Worm (Caenorhabditis elegans): Measurements from ENCODE around the gene B0303.14.

B0303.14 gene

DNA sequence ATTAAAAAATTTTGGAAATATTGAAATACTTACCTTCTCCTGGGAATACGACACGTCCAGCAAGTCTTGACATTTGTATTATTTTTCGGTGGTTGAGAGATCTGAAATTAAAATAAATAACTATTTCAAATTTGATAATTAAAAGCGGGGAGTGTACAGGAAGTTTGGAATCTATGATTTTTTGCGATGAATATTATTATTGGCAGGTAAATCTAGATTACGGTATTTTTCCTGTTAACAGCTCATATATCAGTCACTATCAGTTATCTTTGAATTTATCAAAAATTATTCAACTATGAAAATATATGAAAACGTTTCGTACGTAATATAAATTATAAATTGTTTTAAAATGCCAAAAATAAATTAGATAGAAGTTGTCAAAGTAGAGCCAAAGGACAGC lies at the start of gene B0303.14:
Gene B0303.14, minus strand, starts transcription at position 101 of the 400 bp plus-strand sequence.
- TF ChIP-seq cog-1 (tag; optimal IDR thresholded peaks at IDR 0.05) (no peak), T22C8.4 (GFP tag; IDR thresholded peaks at IDR 0.05) (no peak), ztf-29 (GFP tag; IDR thresholded peaks at IDR 0.05) (no peak), flt-1 (GFP tag; IDR thresholded peaks at IDR 0.05) (no peak), klf-2 (GFP tag; conservative IDR thresholded peaks at IDR 0.05) (no peak), tab-1 (GFP tag; IDR thresholded peaks at IDR 0.05) (no peak)

DNA sequence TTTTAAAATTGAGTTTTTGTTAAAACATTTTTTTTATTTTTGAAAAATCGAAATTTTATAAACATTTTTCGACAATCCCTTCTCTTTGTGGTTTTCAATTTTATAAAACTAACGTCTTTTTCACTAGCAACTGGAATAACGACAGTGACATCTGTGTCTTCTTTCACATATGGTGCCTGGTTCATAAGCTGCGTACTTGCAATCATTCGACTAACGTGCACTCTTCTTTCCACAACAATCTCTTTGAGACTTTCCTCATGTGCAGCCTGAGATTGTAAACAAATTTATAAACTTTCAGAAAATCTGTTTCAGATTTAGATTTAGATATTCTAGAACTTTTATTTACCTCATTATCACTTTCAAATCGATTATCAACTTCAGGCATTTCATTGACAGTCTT lies 49.0 kb upstream of the B0303.14 start:
- TF ChIP-seq tab-1 (GFP tag; IDR thresholded peaks at IDR 0.05) (no peak), ztf-29 (GFP tag; IDR thresholded peaks at IDR 0.05) (no peak), cog-1 (tag; optimal IDR thresholded peaks at IDR 0.05) (no peak), ref-1 (GFP tag; conservative IDR thresholded peaks at IDR 0.05) (no peak), flt-1 (GFP tag; IDR thresholded peaks at IDR 0.05) (no peak), klf-2 (GFP tag; conservative IDR thresholded peaks at IDR 0.05) (no peak), ztf-23 (GFP tag; IDR thresholded peaks at IDR 0.05) (no peak), T22C8.4 (GFP tag; IDR thresholded peaks at IDR 0.05) (no peak), med-1 (GFP tag; optimal IDR thresholded peaks at IDR 0.05; ENCODE audit: insufficient read depth) (no peak)

DNA sequence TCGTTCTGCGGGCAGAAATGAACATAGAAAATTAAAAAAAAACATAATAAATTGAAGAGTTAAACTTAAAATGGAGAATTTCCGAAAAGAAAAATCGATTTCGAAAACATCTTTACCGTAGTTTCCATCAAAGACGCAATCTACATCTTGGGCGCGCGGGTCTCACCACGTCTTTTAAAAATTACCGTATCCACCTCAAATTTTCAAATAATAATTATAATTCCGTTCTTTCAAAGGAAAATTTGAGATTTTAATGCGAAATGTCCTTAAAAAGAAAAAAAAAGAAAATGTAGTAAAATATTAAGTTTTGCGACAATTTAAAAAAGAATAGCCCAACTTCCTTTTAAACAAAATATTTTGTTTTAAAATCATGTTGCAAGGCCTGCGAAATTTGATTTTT lies 47.1 kb upstream of the B0303.14 start:
- TF ChIP-seq flt-1 (GFP tag; IDR thresholded peaks at IDR 0.05) (no peak), T22C8.4 (GFP tag; IDR thresholded peaks at IDR 0.05) (no peak), med-1 (GFP tag; optimal IDR thresholded peaks at IDR 0.05; ENCODE audit: insufficient read depth) (no peak), ztf-23 (GFP tag; IDR thresholded peaks at IDR 0.05) (no peak), ztf-29 (GFP tag; IDR thresholded peaks at IDR 0.05) (no peak), cog-1 (tag; optimal IDR thresholded peaks at IDR 0.05) (no peak), ref-1 (GFP tag; conservative IDR thresholded peaks at IDR 0.05) (no peak), klf-2 (GFP tag; conservative IDR thresholded peaks at IDR 0.05) (no peak), tab-1 (GFP tag; IDR thresholded peaks at IDR 0.05) (no peak)

DNA sequence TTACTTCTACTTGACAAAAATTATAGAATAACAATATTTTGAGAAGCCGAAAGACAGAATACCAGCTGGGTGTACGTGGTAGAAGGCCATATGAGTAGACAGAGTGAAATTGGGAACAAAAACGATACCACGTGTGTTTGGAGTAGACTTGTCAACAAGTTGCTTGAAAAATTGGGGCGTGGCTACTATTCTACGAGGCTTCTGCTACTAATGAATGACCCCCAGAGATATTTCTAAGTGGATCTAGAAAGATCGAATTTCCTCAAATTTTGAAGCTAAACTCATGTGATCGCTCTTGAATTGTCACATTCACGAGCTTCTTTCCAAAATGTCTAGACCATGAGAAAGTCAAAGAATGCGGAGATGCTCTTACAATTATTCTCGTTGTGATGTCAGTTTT lies 46.0 kb upstream of the B0303.14 start:
- TF ChIP-seq ztf-23 (GFP tag; IDR thresholded peaks at IDR 0.05) (no peak), tab-1 (GFP tag; IDR thresholded peaks at IDR 0.05) (no peak)

DNA sequence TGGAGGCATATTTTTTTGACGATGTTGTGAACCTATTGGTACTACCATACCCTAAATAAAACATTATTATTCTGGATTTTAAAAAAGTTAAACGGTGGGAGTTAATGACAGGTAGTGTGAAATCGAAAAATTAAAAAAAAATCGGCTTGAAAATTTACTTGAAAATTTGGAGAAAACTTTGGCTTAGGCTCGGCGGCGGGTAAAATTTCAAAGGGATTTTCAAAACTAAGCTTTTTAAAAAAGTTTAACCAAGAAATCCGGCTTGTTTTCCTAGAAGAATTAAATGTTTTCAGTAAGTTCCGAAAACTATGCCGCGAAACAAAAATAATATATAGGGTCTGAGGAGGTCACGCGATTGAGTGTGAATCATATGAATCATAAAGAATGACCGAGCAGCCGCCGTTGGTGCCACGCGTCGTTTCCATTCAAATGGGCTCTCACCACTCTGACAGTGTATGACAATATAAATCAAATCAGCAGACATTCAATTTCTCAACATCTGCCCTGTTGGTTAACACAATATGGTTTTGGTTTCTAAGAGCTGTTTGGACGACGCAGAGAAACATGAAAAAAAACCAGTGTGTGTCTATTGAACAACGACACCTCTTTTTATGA lies 45.2 kb upstream of the B0303.14 start, which contains the start of gene aak-1:
Gene aak-1, minus strand, starts transcription at position 51 of the 615 bp plus-strand sequence.
- TF ChIP-seq ztf-23 (GFP tag; IDR thresholded peaks at IDR 0.05) (no peak), flt-1 (GFP tag; IDR thresholded peaks at IDR 0.05) (no peak), klf-2 (GFP tag; conservative IDR thresholded peaks at IDR 0.05) (no peak), cog-1 (tag; optimal IDR thresholded peaks at IDR 0.05) (no peak), med-1 (GFP tag; optimal IDR thresholded peaks at IDR 0.05; ENCODE audit: insufficient read depth) (no peak), ref-1 (GFP tag; conservative IDR thresholded peaks at IDR 0.05) (no peak), tab-1 (GFP tag; IDR thresholded peaks at IDR 0.05) (no peak), T22C8.4 (GFP tag; IDR thresholded peaks at IDR 0.05) (no peak)

- no peak for TF ChIP-seq med-1 (GFP tag; optimal IDR thresholded peaks at IDR 0.05; ENCODE audit: insufficient read depth)
- TF ChIP-seq ztf-23 (GFP tag; IDR thresholded peaks at IDR 0.05): no peak
- TF ChIP-seq klf-2 (GFP tag; conservative IDR thresholded peaks at IDR 0.05): no peak
- no peak for TF ChIP-seq ref-1 (GFP tag; conservative IDR thresholded peaks at IDR 0.05)
Measured at ce11 chrIII:8754682-8755081, 38.7 kb upstream of the B0303.14 start, which contains the start of gene tomm-70. Gene tomm-70 (minus strand): TSS chrIII:8754750.

DNA sequence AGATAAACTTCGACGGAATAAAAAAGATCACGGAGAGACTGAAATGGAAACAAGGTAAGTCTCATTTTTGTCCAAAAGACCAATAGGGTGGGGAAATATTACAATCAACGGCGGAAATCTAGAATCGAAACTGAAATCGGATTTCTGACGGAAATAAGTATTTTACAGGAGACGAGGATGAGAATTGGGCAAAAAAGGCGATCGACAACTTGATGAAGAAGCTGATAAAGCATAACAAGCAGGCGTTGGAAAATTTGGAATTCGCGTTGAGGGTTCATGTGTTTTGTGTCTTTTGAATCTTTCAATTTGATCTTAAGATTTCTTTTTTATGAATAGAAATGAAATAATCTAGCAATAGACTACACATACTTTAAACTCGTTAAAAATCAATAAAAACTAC lies 34.6 kb upstream of the B0303.14 start, which contains the start of gene ugtp-1:
Gene ugtp-1, minus strand, starts transcription at position 101 of the 400 bp plus-strand sequence.
- TF ChIP-seq ztf-23 (GFP tag; IDR thresholded peaks at IDR 0.05): no peak
- no peak for TF ChIP-seq tab-1 (GFP tag; IDR thresholded peaks at IDR 0.05)
- no peak for TF ChIP-seq ztf-29 (GFP tag; IDR thresholded peaks at IDR 0.05)
- no peak for TF ChIP-seq T22C8.4 (GFP tag; IDR thresholded peaks at IDR 0.05)
- TF ChIP-seq flt-1 (GFP tag; IDR thresholded peaks at IDR 0.05): no peak

- TF ChIP-seq ztf-23 (GFP tag; IDR thresholded peaks at IDR 0.05) (no peak), ref-1 (GFP tag; conservative IDR thresholded peaks at IDR 0.05) (no peak)
Measured at ce11 chrIII:8749487-8749886, 33.5 kb upstream of the B0303.14 start, which contains the start of gene sma-2. Gene sma-2 (plus strand): TSS chrIII:8749680.

DNA sequence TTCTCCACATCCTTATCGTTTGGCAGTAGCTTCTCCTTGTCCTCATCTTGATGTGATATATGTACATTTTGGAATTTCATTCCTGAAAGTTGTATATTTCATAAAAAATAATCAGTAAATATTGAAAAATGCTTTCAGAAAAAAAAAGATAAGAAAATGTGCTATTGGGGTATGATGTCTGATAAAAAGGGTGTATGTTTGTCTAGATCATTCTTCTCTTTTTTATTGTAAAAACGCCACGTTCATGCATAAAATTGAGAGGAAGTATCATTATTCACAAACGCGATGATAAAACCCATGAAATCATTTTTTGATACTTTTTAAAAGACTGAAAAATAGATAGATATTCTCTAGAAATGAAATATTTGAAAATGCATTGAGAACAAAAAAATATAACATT lies 32.6 kb upstream of the B0303.14 start:
- no peak for TF ChIP-seq T22C8.4 (GFP tag; IDR thresholded peaks at IDR 0.05)
- no peak for TF ChIP-seq med-1 (GFP tag; optimal IDR thresholded peaks at IDR 0.05; ENCODE audit: insufficient read depth)
- TF ChIP-seq klf-2 (GFP tag; conservative IDR thresholded peaks at IDR 0.05): no peak
- TF ChIP-seq cog-1 (tag; optimal IDR thresholded peaks at IDR 0.05): no peak
- TF ChIP-seq flt-1 (GFP tag; IDR thresholded peaks at IDR 0.05): no peak
- TF ChIP-seq ztf-23 (GFP tag; IDR thresholded peaks at IDR 0.05): no peak
- TF ChIP-seq ztf-29 (GFP tag; IDR thresholded peaks at IDR 0.05): no peak
- no peak for TF ChIP-seq tab-1 (GFP tag; IDR thresholded peaks at IDR 0.05)
- no peak for TF ChIP-seq ref-1 (GFP tag; conservative IDR thresholded peaks at IDR 0.05)

DNA sequence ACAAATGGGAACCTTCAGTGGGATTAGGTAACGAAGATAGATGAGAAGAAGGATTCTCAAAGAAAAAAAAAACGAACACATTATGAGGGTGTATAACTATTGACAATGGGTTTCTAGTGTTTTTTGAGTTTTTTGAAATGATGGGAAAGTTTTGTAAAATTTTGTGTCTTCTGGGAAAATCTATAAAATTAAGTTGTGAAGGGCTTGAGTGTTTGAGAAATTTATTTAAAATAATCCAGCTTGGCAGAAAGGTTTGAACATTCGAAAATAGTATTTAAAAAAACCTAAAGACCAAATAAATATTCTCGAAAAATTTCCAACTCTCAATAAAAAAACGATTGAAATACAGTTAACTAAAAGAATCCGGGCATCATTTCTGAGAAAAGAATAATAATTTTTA lies 29.2 kb upstream of the B0303.14 start:
- no peak for TF ChIP-seq med-1 (GFP tag; optimal IDR thresholded peaks at IDR 0.05; ENCODE audit: insufficient read depth)
- no peak for TF ChIP-seq T22C8.4 (GFP tag; IDR thresholded peaks at IDR 0.05)
- TF ChIP-seq tab-1 (GFP tag; IDR thresholded peaks at IDR 0.05): no peak
- TF ChIP-seq ztf-29 (GFP tag; IDR thresholded peaks at IDR 0.05): no peak
- TF ChIP-seq ref-1 (GFP tag; conservative IDR thresholded peaks at IDR 0.05): no peak
- no peak for TF ChIP-seq flt-1 (GFP tag; IDR thresholded peaks at IDR 0.05)
- TF ChIP-seq ztf-23 (GFP tag; IDR thresholded peaks at IDR 0.05): no peak
- no peak for TF ChIP-seq cog-1 (tag; optimal IDR thresholded peaks at IDR 0.05)
- TF ChIP-seq klf-2 (GFP tag; conservative IDR thresholded peaks at IDR 0.05): no peak
